Worm (Caenorhabditis elegans) whole organism, early embryonic: ENCODE results near the gene snap-1.

ENCODE experiments used
- B0310.2 ChIP-seq: sonication (generic microtip); optimal IDR thresholded peaks from 2 replicates; lab custom pipeline; 2016; ENCODE audit warnings: mild to moderate bottlenecking, missing genetic modification characterization, missing compliant biosample characterization
- F13C5.2 ChIP-seq: sonication (generic microtip); optimal IDR thresholded peaks from 2 replicates; lab custom pipeline; 2017; ENCODE audit warnings: mild to moderate bottlenecking, missing genetic modification characterization, inconsistent platforms, missing compliant biosample characterization
- aly-1 ChIP-seq: sonication (generic microtip); optimal IDR thresholded peaks from 2 replicates; lab custom pipeline; 2016; ENCODE audit warnings: missing genetic modification characterization, missing compliant biosample characterization
- ama-1 ChIP-seq: fragments of 150-350 bp; optimal IDR thresholded peaks from 2 replicates; lab custom pipeline; 2014
- ceh-13 ChIP-seq: fragments of 200-800 bp; sonication (Bioruptor generic); optimal IDR thresholded peaks from 2 replicates; lab custom pipeline; 2018; ENCODE audit warnings: mild to moderate bottlenecking, missing genetic modification characterization, missing compliant biosample characterization
- ceh-36 ChIP-seq: sonication (generic microtip); optimal IDR thresholded peaks from 2 replicates; lab custom pipeline; 2016; ENCODE audit warnings: missing genetic modification characterization, inconsistent platforms, missing compliant biosample characterization
- ets-7 ChIP-seq: sonication (generic microtip); optimal IDR thresholded peaks from 2 replicates; lab custom pipeline; 2016; ENCODE audit warnings: missing genotype, missing genetic modification characterization, missing compliant biosample characterization
- flt-1 ChIP-seq: fragments of 200-800 bp; sonication (Bioruptor generic); IDR thresholded peaks from 2 replicates; pipeline ENCODE4 v1.3.6; 2022; ENCODE audit warnings: missing genetic modification characterization, missing compliant biosample characterization
- hmbx-1 ChIP-seq: sonication (generic microtip); optimal IDR thresholded peaks from 2 replicates; lab custom pipeline; 2016; ENCODE audit warnings: mild to moderate bottlenecking, missing genetic modification characterization, missing compliant biosample characterization
- hmg-4 ChIP-seq: fragments of 200-800 bp; sonication (Bioruptor generic); optimal IDR thresholded peaks from 2 replicates; lab custom pipeline; 2018; ENCODE audit warnings: mild to moderate bottlenecking, missing genetic modification characterization, missing compliant biosample characterization
- hnd-1 ChIP-seq: sonication (generic microtip); optimal IDR thresholded peaks from 2 replicates; lab custom pipeline; 2016; ENCODE audit warnings: missing genetic modification characterization, missing compliant biosample characterization
- pes-1 ChIP-seq: fragments of 200-800 bp; sonication (Bioruptor generic); IDR thresholded peaks from 2 replicates; pipeline ENCODE4 v1.3.6; 2022; ENCODE audit warnings: missing genetic modification reagents, missing genetic modification characterization, missing compliant biosample characterization
- scrt-1 ChIP-seq: fragments of 200-800 bp; sonication (Bioruptor generic); IDR thresholded peaks from 2 replicates; pipeline ENCODE4 v1.3.6; 2022; ENCODE audit warnings: missing genetic modification characterization, missing compliant biosample characterization
- sea-1 ChIP-seq: fragments of 200-800 bp; sonication (Bioruptor generic); conservative IDR thresholded peaks from 2 replicates; pipeline ENCODE4 v1.3.6; 2022; ENCODE audit warnings: missing genetic modification characterization, missing compliant biosample characterization
- tbx-11 ChIP-seq: fragments of 200-800 bp; sonication (Bioruptor generic); IDR thresholded peaks from 2 replicates; pipeline ENCODE4 v1.3.6; 2022; ENCODE audit warnings: missing genetic modification characterization, missing compliant biosample characterization
- tbx-37 ChIP-seq: fragments of 200-800 bp; sonication (Bioruptor generic); conservative IDR thresholded peaks from 2 replicates; pipeline ENCODE4 v1.3.6; 2022; ENCODE audit warnings: missing genetic modification reagents, missing genetic modification characterization, missing compliant biosample characterization
- tra-4 ChIP-seq: sonication (generic microtip); optimal IDR thresholded peaks from 2 replicates; lab custom pipeline; 2017; ENCODE audit warnings: missing genetic modification characterization, missing compliant biosample characterization

snap-1 gene

DNA sequence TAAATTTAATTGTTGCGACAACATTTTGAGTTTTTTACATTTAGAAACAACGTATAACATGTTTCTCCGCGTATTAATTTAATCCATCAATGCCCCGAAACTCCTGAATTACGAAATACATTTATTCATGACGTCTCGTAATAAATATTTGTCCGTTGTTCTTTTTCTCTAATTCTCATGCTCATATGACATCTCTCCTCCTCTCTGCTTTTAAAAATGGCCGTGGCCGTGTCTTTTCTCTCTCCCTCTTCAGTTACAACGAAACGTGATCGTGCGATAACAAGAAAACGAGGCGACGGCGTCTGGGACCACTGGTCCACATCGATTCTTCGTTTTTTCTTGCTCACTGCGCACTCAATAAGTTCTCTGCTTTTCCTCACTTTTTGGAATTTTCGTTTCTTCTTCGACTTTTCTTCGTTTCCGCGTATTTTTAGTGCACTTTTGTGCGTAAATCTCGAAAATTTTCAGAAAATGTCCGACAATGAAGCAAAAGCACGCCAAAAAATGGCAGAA, at the start of gene snap-1:
Gene snap-1, plus strand, starts transcription at position 463 of the 513 bp plus-strand sequence.
- no peak for TF ChIP-seq ceh-36 (tag; lab: Kevin White, UChicago)
- TF ChIP-seq hmbx-1, result no peak
- no peak for TF ChIP-seq tra-4 (tag; lab: Kevin White, UChicago)

ce11 chrV:8081579-8081978, 48.8 kb upstream of the snap-1 start, which contains the start of gene str-131:
Gene str-131 (minus strand): TSS chrV:8081679.
- TF ChIP-seq B0310.2 (tag; lab: Kevin White, UChicago), result no peak

- TF ChIP-seq tbx-37 (GFP tag; lab: Robert Waterston, UW) (no peak), ets-7 (tag; lab: Kevin White, UChicago) (no peak), ceh-36 (tag; lab: Kevin White, UChicago) (no peak), B0310.2 (tag; lab: Kevin White, UChicago) (no peak), scrt-1 (no peak)
Measured at ce11 chrV:8085141-8085540, 45.3 kb upstream of the snap-1 start, which contains the start of gene C09H5.7. Gene C09H5.7 (minus strand): TSS chrV:8085241.

- TF ChIP-seq ama-1 (lab: Kevin White, UChicago), result no peak
- no peak for TF ChIP-seq hmbx-1
- no peak for TF ChIP-seq aly-1 (tag; lab: Kevin White, UChicago)
- TF ChIP-seq flt-1 (GFP tag; lab: Robert Waterston, UW), result no peak
- no peak for TF ChIP-seq tbx-11
- no peak for TF ChIP-seq pes-1 (GFP tag; lab: Robert Waterston, UW)
- no peak for TF ChIP-seq F13C5.2 (tag; lab: Kevin White, UChicago)
- no peak for TF ChIP-seq ceh-36 (tag; lab: Kevin White, UChicago)
- no peak for TF ChIP-seq hnd-1 (tag; lab: Kevin White, UChicago)
- no peak for TF ChIP-seq tbx-37 (GFP tag; lab: Robert Waterston, UW)
- TF ChIP-seq B0310.2 (tag; lab: Kevin White, UChicago), result no peak
- TF ChIP-seq scrt-1, result no peak
- no peak for TF ChIP-seq ets-7 (tag; lab: Kevin White, UChicago)
- no peak for TF ChIP-seq tra-4 (tag; lab: Kevin White, UChicago)
Measured at ce11 chrV:8090595-8090994, 39.8 kb upstream of the snap-1 start, which contains the start of gene str-130. Gene str-130 (minus strand): TSS chrV:8090695.

ce11 chrV:8092385-8092784, 38.0 kb upstream of the snap-1 start, which contains the start of gene str-129:
Gene str-129 (minus strand): TSS chrV:8092485.
- TF ChIP-seq tra-4 (tag; lab: Kevin White, UChicago) (no peak), pes-1 (GFP tag; lab: Robert Waterston, UW) (no peak), hmbx-1 (no peak), ceh-36 (tag; lab: Kevin White, UChicago) (no peak), flt-1 (GFP tag; lab: Robert Waterston, UW) (no peak), hmg-4 (GFP tag; lab: Kevin White, UChicago) (no peak), ceh-13 (GFP tag; lab: Kevin White, UChicago) (no peak), sea-1 (GFP tag; lab: Robert Waterston, UW) (no peak), B0310.2 (tag; lab: Kevin White, UChicago) (no peak), aly-1 (tag; lab: Kevin White, UChicago) (no peak), F13C5.2 (tag; lab: Kevin White, UChicago) (no peak), hnd-1 (tag; lab: Kevin White, UChicago) (no peak), tbx-11 (no peak), tbx-37 (GFP tag; lab: Robert Waterston, UW) (no peak), ama-1 (lab: Kevin White, UChicago) (no peak), ets-7 (tag; lab: Kevin White, UChicago) (no peak), scrt-1 (no peak)

- TF ChIP-seq tra-4 (tag; lab: Kevin White, UChicago) (no peak), F13C5.2 (tag; lab: Kevin White, UChicago) (no peak), tbx-37 (GFP tag; lab: Robert Waterston, UW) (no peak), sea-1 (GFP tag; lab: Robert Waterston, UW) (no peak), ets-7 (tag; lab: Kevin White, UChicago) (no peak), ceh-36 (tag; lab: Kevin White, UChicago) (no peak), B0310.2 (tag; lab: Kevin White, UChicago) (no peak), ama-1 (lab: Kevin White, UChicago) (no peak), flt-1 (GFP tag; lab: Robert Waterston, UW) (no peak), aly-1 (tag; lab: Kevin White, UChicago) (no peak), ceh-13 (GFP tag; lab: Kevin White, UChicago) (no peak), scrt-1 (no peak), hnd-1 (tag; lab: Kevin White, UChicago) (no peak), tbx-11 (no peak), hmbx-1 (no peak), hmg-4 (GFP tag; lab: Kevin White, UChicago) (no peak), pes-1 (GFP tag; lab: Robert Waterston, UW) (no peak)
Measured at ce11 chrV:8095378-8095777, 35.0 kb upstream of the snap-1 start, which contains the start of gene str-146. Gene str-146 (minus strand): TSS chrV:8095478.

ce11 chrV:8098239-8098638, 32.2 kb upstream of the snap-1 start, which contains the start of gene str-145:
Gene str-145 (minus strand): TSS chrV:8098339.
- no peak for TF ChIP-seq sea-1 (GFP tag; lab: Robert Waterston, UW)
- TF ChIP-seq B0310.2 (tag; lab: Kevin White, UChicago), result no peak
- no peak for TF ChIP-seq ceh-36 (tag; lab: Kevin White, UChicago)
- TF ChIP-seq scrt-1, result no peak
- no peak for TF ChIP-seq tbx-11
- TF ChIP-seq tbx-37 (GFP tag; lab: Robert Waterston, UW), result no peak

- TF ChIP-seq hmbx-1 (no peak), hmg-4 (GFP tag; lab: Kevin White, UChicago) (no peak), scrt-1 (no peak), B0310.2 (tag; lab: Kevin White, UChicago) (no peak), sea-1 (GFP tag; lab: Robert Waterston, UW) (no peak), hnd-1 (tag; lab: Kevin White, UChicago) (no peak), tbx-11 (no peak), aly-1 (tag; lab: Kevin White, UChicago) (no peak), tra-4 (tag; lab: Kevin White, UChicago) (no peak), flt-1 (GFP tag; lab: Robert Waterston, UW) (no peak), tbx-37 (GFP tag; lab: Robert Waterston, UW) (no peak), ceh-13 (GFP tag; lab: Kevin White, UChicago) (no peak), F13C5.2 (tag; lab: Kevin White, UChicago) (no peak), ets-7 (tag; lab: Kevin White, UChicago) (no peak), ama-1 (lab: Kevin White, UChicago) (no peak), pes-1 (GFP tag; lab: Robert Waterston, UW) (no peak)
Measured at ce11 chrV:8099306-8099705, 31.1 kb upstream of the snap-1 start, which contains the start of gene sdz-23. Gene sdz-23 (plus strand): TSS chrV:8099606.
